Fruit fly (Drosophila melanogaster): Measurements from ENCODE around the gene CG14325.
A peak's percentile ranks its signal among the peaks of the same experiment; 100 is the strongest.

The CG14325 gene

dm6 chr3R:17617121-17617975, 9.6 kb upstream of the CG14325 start (continued):
- TF ChIP-seq CG1603 (tag; optimal IDR thresholded peaks at IDR 0.05), result peak; percentile 19
- peak; percentile 24; the same call in 1 of the 3 replicates for TF ChIP-seq CG34422 (GFP tag; IDR thresholded peaks at IDR 0.05)
- TF ChIP-seq sima (GFP tag; optimal IDR thresholded peaks at IDR 0.05), result no peak
- TF ChIP-seq prd (optimal IDR thresholded peaks at IDR 0.05), result no peak
- TF ChIP-seq prd (GFP tag; IDR thresholded peaks at IDR 0.05), result peak; percentile 24; the same call in 1 of the 3 replicates
- TF ChIP-seq CG3281 (GFP tag; optimal IDR thresholded peaks at IDR 0.05), result peak; percentile 36
- peak in 1 of 2 experiments; percentile 14 for TF ChIP-seq insv (GFP tag; optimal IDR thresholded peaks at IDR 0.05)
- TF ChIP-seq E2f1 (GFP tag; IDR thresholded peaks at IDR 0.05), result 0 out of 2 replicates have a peak, but pooled peaks have one; percentile 10
- TF ChIP-seq CG12299 (tag; optimal IDR thresholded peaks at IDR 0.05), result no peak
- TF ChIP-seq HHEX (GFP tag; optimal IDR thresholded peaks at IDR 0.05), result no peak
- TF ChIP-seq Ptx1 (GFP tag; IDR thresholded peaks at IDR 0.05), result peak; percentile 33; the same call in 1 of the 2 replicates
- peak; percentile 46 for TF ChIP-seq exex (tag; optimal IDR thresholded peaks at IDR 0.05)
- TF ChIP-seq en (GFP tag; optimal IDR thresholded peaks at IDR 0.05), result no peak
- TF ChIP-seq chinmo (GFP tag; IDR thresholded peaks at IDR 0.05; ENCODE audit: partially characterized antibody), result peak; percentile 58; the same call in 1 of the 4 replicates
- peak; percentile 14 for TF ChIP-seq Hr3 (GFP tag; optimal IDR thresholded peaks at IDR 0.05)
- TF ChIP-seq CG34376 (GFP tag; optimal IDR thresholded peaks at IDR 0.05), result peak; percentile 63
- peak; percentile 70 for TF ChIP-seq bbx (GFP tag; IDR thresholded peaks at IDR 0.05; ENCODE audit: partially characterized antibody)
- peak; percentile 20 for TF ChIP-seq CG6854 (GFP tag; optimal IDR thresholded peaks at IDR 0.05)
- peak; percentile 74 for TF ChIP-seq CG6791 (GFP tag; IDR thresholded peaks at IDR 0.05; ENCODE audit: partially characterized antibody)
- TF ChIP-seq ftz-f1 (GFP tag; optimal IDR thresholded peaks at IDR 0.05), result peak; percentile 76
- TF ChIP-seq CG10979 (tag; optimal IDR thresholded peaks at IDR 0.05), result peak; percentile 65
- TF ChIP-seq CG13894 (tag; optimal IDR thresholded peaks at IDR 0.05), result peak; percentile 41
- peak; percentile 23 for TF ChIP-seq gsb-n (tag; optimal IDR thresholded peaks at IDR 0.05)
- peak in 1 of 2 experiments; percentile 55 for TF ChIP-seq eve (GFP tag; optimal IDR thresholded peaks at IDR 0.05)
- TF ChIP-seq CG18011 (GFP tag; optimal IDR thresholded peaks at IDR 0.05), result no peak
- TF ChIP-seq Bgb (GFP tag; IDR thresholded peaks at IDR 0.05; ENCODE audit: partially characterized antibody), result peak; percentile 51
- peak; percentile 43 for TF ChIP-seq zen (tag; optimal IDR thresholded peaks at IDR 0.05)
- peak; percentile 30 for TF ChIP-seq PHDP (tag; optimal IDR thresholded peaks at IDR 0.05)
- peak; percentile 80 for TF ChIP-seq CG11456 (GFP tag; IDR thresholded peaks at IDR 0.05)
- peak; percentile 2 for TF ChIP-seq gfzf (GFP tag; optimal IDR thresholded peaks at IDR 0.05)
- TF ChIP-seq gem (tag; optimal IDR thresholded peaks at IDR 0.05), result peak; percentile 20
- no peak for TF ChIP-seq C15 (GFP tag; IDR thresholded peaks at IDR 0.05)
- TF ChIP-seq Abd-B (GFP tag; optimal IDR thresholded peaks at IDR 0.05), result peak; percentile 68
- peak; percentile 32 for TF ChIP-seq bab2 (GFP tag; optimal IDR thresholded peaks at IDR 0.05)
- TF ChIP-seq HLH4C (GFP tag; IDR thresholded peaks at IDR 0.05; ENCODE audit: partially characterized antibody), result peak; percentile 80
- TF ChIP-seq HmgZ (tag; optimal IDR thresholded peaks at IDR 0.05), result peak; percentile 46
- peak; percentile 27 for TF ChIP-seq ERR (GFP tag; optimal IDR thresholded peaks at IDR 0.05)
- TF ChIP-seq Oli (tag; optimal IDR thresholded peaks at IDR 0.05), result no peak
- peak; percentile 30 for TF ChIP-seq CG6254 (GFP tag; optimal IDR thresholded peaks at IDR 0.05)
- TF ChIP-seq pho (GFP tag; optimal IDR thresholded peaks at IDR 0.05), result peak; percentile 12
- no peak for TF ChIP-seq lov (optimal IDR thresholded peaks at IDR 0.05)
- TF ChIP-seq lov (GFP tag; IDR thresholded peaks at IDR 0.05), result no peak
- peak; percentile 89 for TF ChIP-seq Dek (tag; optimal IDR thresholded peaks at IDR 0.05)
- TF ChIP-seq Antp (GFP tag; optimal IDR thresholded peaks at IDR 0.05), result peak; percentile 3
- peak; percentile 29 for TF ChIP-seq CG7556 (GFP tag; optimal IDR thresholded peaks at IDR 0.05)
- no peak for TF ChIP-seq CHES-1-like (GFP tag; optimal IDR thresholded peaks at IDR 0.05)
- peak; percentile 63; the same call in 1 of the 3 replicates for TF ChIP-seq zfh1 (GFP tag; IDR thresholded peaks at IDR 0.05)
- peak; percentile 26 for TF ChIP-seq Sox100B (GFP tag; optimal IDR thresholded peaks at IDR 0.05)
